Worm (Caenorhabditis elegans) whole organism, L4/young adult: Measurements from ENCODE around the gene F49H6.8.

Experiments
- W03F9.2 ChIP-seq: fragments of 150-350 bp; optimal IDR thresholded peaks from 2 replicates; lab custom pipeline; 2014; ENCODE audit warnings: missing biosample characterization, missing genetic modification characterization
- dao-5 ChIP-seq: sonication (generic microtip); optimal IDR thresholded peaks from 2 replicates; lab custom pipeline; 2016; ENCODE audit warnings: missing genotype, missing genetic modification characterization, moderate library complexity, missing compliant biosample characterization
- him-1 ChIP-seq: sonication (generic microtip); optimal IDR thresholded peaks from 2 replicates; lab custom pipeline; 2016; ENCODE audit warnings: missing genotype, missing genetic modification reagents, missing genetic modification characterization, missing compliant biosample characterization

DNA sequence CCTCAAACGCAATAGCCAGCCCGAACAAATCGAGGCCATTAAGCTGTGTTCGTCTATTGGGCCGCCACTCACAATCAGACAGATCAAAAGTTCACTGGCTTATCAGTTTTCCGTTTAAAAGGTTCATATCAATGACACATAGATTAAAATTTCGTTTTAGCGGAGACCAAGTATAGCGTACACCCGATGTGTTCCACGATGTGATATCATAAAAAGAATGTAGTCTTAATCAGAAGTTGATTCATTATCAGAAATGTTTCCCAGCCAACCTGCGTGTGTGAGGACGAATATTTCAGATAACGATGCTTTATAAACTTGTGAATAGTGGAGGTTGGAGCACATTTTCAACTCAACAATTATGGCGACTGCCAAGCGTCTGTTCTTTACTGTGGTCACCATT, 8.4 kb downstream of the F49H6.8 start, which contains the start of gene clc-13:
- TF ChIP-seq W03F9.2 (tag; lab: Kevin White, UChicago) (no peak), dao-5 (no peak), him-1 (tag; lab: Kevin White, UChicago) (no peak)
